ENCODE assay signal across 2 fruit fly cellular contexts in the genomic region with DNA sequence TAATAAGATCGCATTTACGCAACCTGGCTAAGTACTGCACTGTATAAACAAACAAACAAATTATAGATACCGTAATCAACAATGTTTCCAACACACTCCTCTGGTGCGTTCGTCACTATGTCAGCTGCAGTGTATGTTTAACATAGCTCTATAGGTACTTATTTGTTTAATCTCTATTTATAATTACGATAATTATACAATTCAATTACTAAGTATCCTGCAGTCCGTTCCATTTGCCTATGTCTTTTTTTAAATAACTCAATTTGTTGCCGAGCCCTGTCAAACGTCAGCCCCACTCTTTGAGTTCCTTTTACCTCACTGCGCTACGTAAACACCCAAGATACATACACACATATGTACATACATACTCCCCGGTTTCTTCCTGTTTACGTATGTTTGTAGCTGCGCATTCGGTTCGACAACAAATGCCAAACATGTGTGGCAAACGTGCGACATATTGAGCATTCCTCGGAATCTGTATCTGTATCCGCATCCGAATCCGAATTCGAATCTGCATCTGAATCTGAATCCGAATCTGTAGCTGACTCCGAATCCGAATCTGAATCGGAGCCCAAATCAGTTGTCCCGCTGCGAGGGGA.
TF ChIP-seq lines count a peak whose summit lies in the region.

No protein-coding gene starts in this region.

- no peak for TF ChIP-seq CTCF in whole organism, embryonic (GFP tag; optimal IDR thresholded peaks at IDR 0.05; lab: Kevin White, UChicago)

TF ChIP-seq in whole organism, embryonic, 481 proteins besides CTCF, POLR2A, EP300 and RAD21:
- TF ChIP-seq sens (GFP tag; lab: Kevin White, UChicago): peak; percentile 82
- no peak for TF ChIP-seq CG32767 (GFP tag; IDR thresholded peaks at IDR 0.05; lab: Robert Waterston, UW)
- peak; percentile 20 for TF ChIP-seq CG15479 (GFP tag; optimal IDR thresholded peaks at IDR 0.05; lab: Kevin White, UChicago)
- no peak; the same call in 1 of the 2 replicates for TF ChIP-seq CG10366 (GFP tag; IDR thresholded peaks at IDR 0.05; lab: Robert Waterston, UW)
- TF ChIP-seq sqz (GFP tag; optimal IDR thresholded peaks at IDR 0.05; lab: Kevin White, UChicago): no peak
- TF ChIP-seq CG18262 (tag; optimal IDR thresholded peaks at IDR 0.05; lab: Kevin White, UChicago): peak; percentile 15
- TF ChIP-seq row (GFP tag; IDR thresholded peaks at IDR 0.05; lab: Robert Waterston, UW): 0 out of 3 replicates have a peak, but pooled peaks have one; percentile 6
- TF ChIP-seq CG15696 (tag; optimal IDR thresholded peaks at IDR 0.05; lab: Kevin White, UChicago): peak; percentile 55
- peak; percentile 51 for TF ChIP-seq Med (GFP tag; lab: Kevin White, UChicago)
- TF ChIP-seq nmo (GFP tag; optimal IDR thresholded peaks at IDR 0.05; lab: Kevin White, UChicago): peak; percentile 18
- no peak for TF ChIP-seq dimm (GFP tag; IDR thresholded peaks at IDR 0.05; lab: Robert Waterston, UW)
- peak; percentile 100 for TF ChIP-seq twi (tag; optimal IDR thresholded peaks at IDR 0.05; lab: Kevin White, UChicago)
- TF ChIP-seq CG5180 (GFP tag; optimal IDR thresholded peaks at IDR 0.05; lab: Kevin White, UChicago): peak; percentile 12
- no peak for TF ChIP-seq ems (GFP tag; optimal IDR thresholded peaks at IDR 0.05; lab: Kevin White, UChicago)
- TF ChIP-seq dmrt11E (tag; optimal IDR thresholded peaks at IDR 0.05; lab: Kevin White, UChicago): peak; percentile 9
- TF ChIP-seq CG9727 (GFP tag; optimal IDR thresholded peaks at IDR 0.05; lab: Kevin White, UChicago): peak; percentile 31
- TF ChIP-seq Nf-YB (GFP tag; optimal IDR thresholded peaks at IDR 0.05; lab: Kevin White, UChicago): no peak
- TF ChIP-seq Xrp1 (GFP tag; IDR thresholded peaks at IDR 0.05; lab: Robert Waterston, UW): 0 out of 2 replicates have a peak, but pooled peaks have one; percentile 17
- TF ChIP-seq Abd-B (GFP tag; optimal IDR thresholded peaks at IDR 0.05; lab: Kevin White, UChicago): no peak
- peak; percentile 11 for TF ChIP-seq kni (GFP tag; optimal IDR thresholded peaks at IDR 0.05; lab: Kevin White, UChicago)

TF ChIP-seq in whole organism, prepupa, 60 proteins besides CTCF, POLR2A, EP300 and RAD21:
- TF ChIP-seq Smox (GFP tag; optimal IDR thresholded peaks at IDR 0.05; lab: Kevin White, UChicago): no peak
- peak; percentile 34 for TF ChIP-seq Hr4 (GFP tag; optimal IDR thresholded peaks at IDR 0.05; lab: Kevin White, UChicago)
- TF ChIP-seq Eip78C (GFP tag; lab: Kevin White, UChicago): peak; percentile 71
- peak; percentile 51 for TF ChIP-seq svp (GFP tag; lab: Kevin White, UChicago)
- TF ChIP-seq fkh (GFP tag; optimal IDR thresholded peaks at IDR 0.05; lab: Kevin White, UChicago): peak; percentile 32
- TF ChIP-seq acj6 (GFP tag; optimal IDR thresholded peaks at IDR 0.05; lab: Kevin White, UChicago): no peak
